Worm (Caenorhabditis elegans) whole organism, young adult: ENCODE measurements around the gene Y45G5AM.5.

Source experiments
- B0019.2 ChIP-seq: fragments of 200-800 bp; sonication (Bioruptor generic); conservative IDR thresholded peaks from 2 replicates; pipeline ENCODE4 v1.3.6; 2022; ENCODE audit warnings: missing genetic modification reagents, missing genetic modification characterization, missing compliant biosample characterization
- C06A6.2 ChIP-seq: fragments of 200-800 bp; sonication (Bioruptor generic); conservative IDR thresholded peaks from 2 replicates; pipeline ENCODE4 v1.3.6; 2022; ENCODE audit warnings: missing genetic modification characterization, missing compliant biosample characterization
- D2030.7 ChIP-seq: fragments of 200-800 bp; sonication (Bioruptor generic); IDR thresholded peaks from 2 replicates; pipeline ENCODE4 v1.3.6; 2022; ENCODE audit warnings: missing genetic modification reagents, missing genetic modification characterization, missing compliant biosample characterization
- F23B12.7 ChIP-seq: sonication (generic microtip); optimal IDR thresholded peaks from 2 replicates; lab custom pipeline; 2017; ENCODE audit warnings: missing genetic modification characterization, mild to moderate bottlenecking, missing compliant biosample characterization, antibody characterized with exemption, moderate library complexity; ENCODE audit not compliant: insufficient read depth
- F49E8.2 ChIP-seq: sonication (generic microtip); optimal IDR thresholded peaks from 3 replicates; lab custom pipeline; 2017; ENCODE audit warnings: missing genetic modification characterization, mild to moderate bottlenecking, missing compliant biosample characterization, antibody characterized with exemption, moderate library complexity; ENCODE audit not compliant: insufficient read depth
- F55B11.4 ChIP-seq: sonication (generic microtip); optimal IDR thresholded peaks from 2 replicates; lab custom pipeline; 2016; ENCODE audit warnings: missing compliant biosample characterization, missing genetic modification characterization, borderline replicate concordance; ENCODE audit not compliant: insufficient read depth
- F57C9.4 ChIP-seq: sonication (generic microtip); optimal IDR thresholded peaks from 2 replicates; lab custom pipeline; 2017; ENCODE audit warnings: mild to moderate bottlenecking, missing genetic modification characterization, missing compliant biosample characterization
- K11D2.4 ChIP-seq: fragments of 200-800 bp; sonication (Bioruptor generic); IDR thresholded peaks from 2 replicates; pipeline ENCODE4 v1.3.6; 2022; ENCODE audit warnings: missing genetic modification reagents, missing genetic modification characterization, missing compliant biosample characterization
- T07F8.4 ChIP-seq: sonication (generic microtip); optimal IDR thresholded peaks from 2 replicates; lab custom pipeline; 2016; ENCODE audit warnings: mild to moderate bottlenecking, missing genetic modification characterization, moderate library complexity, missing compliant biosample characterization
- Y53F4B.3 ChIP-seq: fragments of 200-800 bp; sonication (Bioruptor generic); IDR thresholded peaks from 2 replicates; pipeline ENCODE4 v1.3.6; 2022; ENCODE audit warnings: missing genetic modification reagents, missing genetic modification characterization, missing compliant biosample characterization
- Y79H2A.3 ChIP-seq: fragments of 200-800 bp; sonication (Bioruptor generic); conservative IDR thresholded peaks from 2 replicates; pipeline ENCODE4 v1.3.6; 2022; ENCODE audit warnings: missing genetic modification reagents, missing genetic modification characterization, missing compliant biosample characterization
- ama-1 ChIP-seq, 3 experiments: fragments of 150-350 bp in 1 of 3; sonication (generic microtip) in 2 of 3; optimal IDR thresholded peaks; 2 replicates each; lab custom pipeline; 2014 to 2018; ENCODE audit warnings: missing biosample characterization in 2 of 3, missing genetic modification characterization in 2 of 3, missing genetic modification reagents in 2 of 3
- aptf-3 ChIP-seq: fragments of 200-800 bp; sonication (Bioruptor generic); IDR thresholded peaks from 2 replicates; pipeline ENCODE4 v1.3.6; 2022; ENCODE audit warnings: missing genetic modification characterization, missing compliant biosample characterization
- atf-7 ChIP-seq: sonication (generic microtip); optimal IDR thresholded peaks from 2 replicates; lab custom pipeline; 2017; ENCODE audit warnings: mild to moderate bottlenecking, missing genetic modification characterization, missing compliant biosample characterization
- attf-3 ChIP-seq: fragments of 200-800 bp; sonication (Bioruptor generic); conservative IDR thresholded peaks from 2 replicates; pipeline ENCODE4 v1.3.6; 2022; ENCODE audit warnings: missing genetic modification reagents, missing genetic modification characterization, missing compliant biosample characterization
- bed-2 ChIP-seq: fragments of 200-800 bp; sonication (Bioruptor generic); IDR thresholded peaks from 2 replicates; pipeline ENCODE4 v1.3.6; 2022; ENCODE audit warnings: missing genetic modification reagents, missing genetic modification characterization, missing compliant biosample characterization
- ccch-3 ChIP-seq: fragments of 200-800 bp; sonication (Bioruptor generic); optimal IDR thresholded peaks from 2 replicates; lab custom pipeline; 2018; ENCODE audit warnings: mild to moderate bottlenecking, missing genetic modification characterization, missing compliant biosample characterization
- cebp-2 ChIP-seq: fragments of 200-800 bp; sonication (Bioruptor generic); IDR thresholded peaks from 2 replicates; pipeline ENCODE4 v1.3.6; 2022; ENCODE audit warnings: missing genetic modification characterization, missing compliant biosample characterization
- ceh-100 ChIP-seq: fragments of 200-800 bp; sonication (Bioruptor generic); IDR thresholded peaks from 2 replicates; pipeline ENCODE4 v1.3.6; 2022; ENCODE audit warnings: missing genetic modification reagents, missing genetic modification characterization, missing compliant biosample characterization
- ceh-79 ChIP-seq: sonication (generic microtip); optimal IDR thresholded peaks from 2 replicates; lab custom pipeline; 2017; ENCODE audit warnings: mild to moderate bottlenecking, missing genetic modification characterization, missing compliant biosample characterization
- die-1 ChIP-seq: sonication (generic microtip); optimal IDR thresholded peaks from 2 replicates; lab custom pipeline; 2016; ENCODE audit warnings: missing genotype, mild to moderate bottlenecking, missing genetic modification characterization, missing compliant biosample characterization
- dpl-1 ChIP-seq: fragments of 150-350 bp; optimal IDR thresholded peaks from 2 replicates; lab custom pipeline; 2014; ENCODE audit warnings: missing biosample characterization, missing genetic modification reagents, missing genetic modification characterization
- efl-1 ChIP-seq: fragments of 150-350 bp; optimal IDR thresholded peaks from 2 replicates; lab custom pipeline; 2014; ENCODE audit warnings: missing biosample characterization, missing genetic modification reagents, missing genetic modification characterization
- ekl-4 ChIP-seq: fragments of 200-800 bp; sonication (Bioruptor generic); IDR thresholded peaks from 2 replicates; pipeline ENCODE4 v1.3.6; 2022; ENCODE audit warnings: missing genetic modification reagents, missing genetic modification characterization, missing compliant biosample characterization
- him-1 ChIP-seq: sonication (generic microtip); optimal IDR thresholded peaks from 2 replicates; lab custom pipeline; 2016; ENCODE audit warnings: missing genotype, missing genetic modification reagents, missing genetic modification characterization, missing compliant biosample characterization
- hlh-12 ChIP-seq: sonication (generic microtip); optimal IDR thresholded peaks from 2 replicates; lab custom pipeline; 2016; ENCODE audit warnings: missing genetic modification characterization, missing compliant biosample characterization
- hlh-26 ChIP-seq: fragments of 200-800 bp; sonication (Bioruptor generic); conservative IDR thresholded peaks from 2 replicates; pipeline ENCODE4 v1.3.6; 2022; ENCODE audit warnings: missing genetic modification reagents, missing genetic modification characterization, missing compliant biosample characterization
- hrde-1 ChIP-seq: sonication (generic microtip); optimal IDR thresholded peaks from 2 replicates; lab custom pipeline; 2016; ENCODE audit warnings: missing genetic modification characterization, mild to moderate bottlenecking, missing compliant biosample characterization, moderate library complexity, missing genotype, missing genetic modification reagents, borderline replicate concordance
- lag-1 ChIP-seq: fragments of 200-800 bp; sonication (Bioruptor generic); IDR thresholded peaks from 2 replicates; pipeline ENCODE4 v1.3.6; 2022; ENCODE audit warnings: missing genetic modification reagents, missing genetic modification characterization, missing compliant biosample characterization
- let-526 ChIP-seq: fragments of 200-800 bp; sonication (Bioruptor generic); IDR thresholded peaks from 2 replicates; pipeline ENCODE4 v1.3.6; 2022; ENCODE audit warnings: missing genetic modification reagents, missing genetic modification characterization, missing compliant biosample characterization
- lir-1 ChIP-seq: fragments of 200-800 bp; sonication (Bioruptor generic); conservative IDR thresholded peaks from 2 replicates; pipeline ENCODE4 v1.3.6; 2022; ENCODE audit warnings: missing genetic modification reagents, missing genetic modification characterization, missing compliant biosample characterization
- madf-3 ChIP-seq: fragments of 200-800 bp; sonication (Bioruptor generic); IDR thresholded peaks from 2 replicates; pipeline ENCODE4 v1.3.6; 2022; ENCODE audit warnings: missing genetic modification reagents, missing genetic modification characterization, missing compliant biosample characterization
- mcd-1 ChIP-seq: fragments of 200-800 bp; sonication (Bioruptor generic); IDR thresholded peaks from 2 replicates; pipeline ENCODE4 v1.3.6; 2022; ENCODE audit warnings: missing genetic modification reagents, missing genetic modification characterization, missing compliant biosample characterization
- mel-28 ChIP-seq: sonication (generic microtip); optimal IDR thresholded peaks from 2 replicates; lab custom pipeline; 2016; ENCODE audit warnings: borderline replicate concordance, mild to moderate bottlenecking, missing genetic modification characterization, missing compliant biosample characterization
- mes-4 ChIP-seq: sonication (generic microtip); optimal IDR thresholded peaks from 2 replicates; lab custom pipeline; 2016; ENCODE audit warnings: missing genotype, missing genetic modification characterization, missing compliant biosample characterization
- nfya-1 ChIP-seq: sonication (generic microtip); optimal IDR thresholded peaks from 2 replicates; lab custom pipeline; 2017; ENCODE audit warnings: antibody characterized with exemption, missing compliant biosample characterization, missing genetic modification characterization, borderline replicate concordance; ENCODE audit not compliant: insufficient read depth
- nhr-80 ChIP-seq: sonication (generic microtip); optimal IDR thresholded peaks from 2 replicates; lab custom pipeline; 2016; ENCODE audit warnings: missing genetic modification characterization, missing compliant biosample characterization
- sdz-38 ChIP-seq: sonication (generic microtip); optimal IDR thresholded peaks from 2 replicates; lab custom pipeline; 2016; ENCODE audit warnings: missing genotype, missing genetic modification characterization, missing compliant biosample characterization
- sea-2 ChIP-seq: fragments of 200-800 bp; sonication (Bioruptor generic); IDR thresholded peaks from 2 replicates; pipeline ENCODE4 v1.3.6; 2022; ENCODE audit warnings: missing genetic modification characterization, missing compliant biosample characterization
- snpc-4 ChIP-seq, 5 experiments: fragments of 150-350 bp in 1 of 5; sonication (generic microtip) in 4 of 5; optimal IDR thresholded peaks; 2 replicates each; lab custom pipeline; 2014 to 2018; ENCODE audit warnings: missing genetic modification characterization in 5 of 5, missing biosample characterization in 3 of 5, antibody characterized with exemption in 2 of 5, mild to moderate bottlenecking in 2 of 5, missing compliant biosample characterization in 2 of 5, missing genotype in 2 of 5, moderate library complexity in 2 of 5, missing genetic modification reagents in 1 of 5
- sptf-2 ChIP-seq: fragments of 200-800 bp; sonication (Bioruptor generic); optimal IDR thresholded peaks from 2 replicates; lab custom pipeline; 2018; ENCODE audit warnings: mild to moderate bottlenecking, missing genetic modification characterization, missing compliant biosample characterization
- tbp1 ChIP-seq: fragments of 200-800 bp; sonication (Bioruptor generic); optimal IDR thresholded peaks from 2 replicates; lab custom pipeline; 2018; ENCODE audit warnings: mild to moderate bottlenecking, missing genetic modification characterization, missing compliant biosample characterization
- tbx-9 ChIP-seq: sonication (generic microtip); optimal IDR thresholded peaks from 2 replicates; lab custom pipeline; 2016; ENCODE audit warnings: borderline replicate concordance, missing genetic modification characterization, inconsistent platforms, missing compliant biosample characterization
- tlf-1 ChIP-seq: fragments of 200-800 bp; sonication (Bioruptor generic); optimal IDR thresholded peaks from 2 replicates; lab custom pipeline; 2018; ENCODE audit warnings: mild to moderate bottlenecking, missing genetic modification characterization, missing compliant biosample characterization
- unc-130 ChIP-seq: sonication (generic microtip); optimal IDR thresholded peaks from 2 replicates; lab custom pipeline; 2016; ENCODE audit warnings: missing genetic modification reagents, missing genetic modification characterization, missing compliant biosample characterization
- unc-62 ChIP-seq: fragments of 150-350 bp; optimal IDR thresholded peaks from 2 replicates; lab custom pipeline; 2014; ENCODE audit warnings: missing biosample characterization, missing genetic modification reagents, missing genetic modification characterization
- zfh-2 ChIP-seq: fragments of 200-800 bp; sonication (Bioruptor generic); conservative IDR thresholded peaks from 2 replicates; pipeline ENCODE4 v1.3.6; 2022; ENCODE audit warnings: missing genetic modification reagents, missing genetic modification characterization, missing compliant biosample characterization

The Y45G5AM.5 gene

ce11 chrV:4194587-4195211 lies 34.5 kb downstream of the Y45G5AM.5 start, which contains the start of gene Y45G5AM.9:
Gene Y45G5AM.9, minus strand, starts transcription at chrV:4194637.
- TF ChIP-seq unc-130: no peak
- TF ChIP-seq nhr-80: peak; percentile 65
- no peak for TF ChIP-seq F23B12.7 (tag; lab: Kevin White, UChicago)
- TF ChIP-seq C06A6.2: no peak
- TF ChIP-seq ceh-100 (GFP tag; lab: Robert Waterston, UW): peak; percentile 41
- TF ChIP-seq attf-3 (GFP tag; lab: Robert Waterston, UW): no peak
- no peak for TF ChIP-seq Y79H2A.3 (GFP tag; lab: Robert Waterston, UW)
- no peak for TF ChIP-seq tbx-9
- no peak for TF ChIP-seq Y53F4B.3 (GFP tag; lab: Robert Waterston, UW)
- no peak for TF ChIP-seq sdz-38 (tag; lab: Kevin White, UChicago)
- TF ChIP-seq atf-7 (tag; lab: Kevin White, UChicago): no peak
- no peak for TF ChIP-seq sea-2 (GFP tag; lab: Robert Waterston, UW)
- TF ChIP-seq cebp-2 (GFP tag; lab: Robert Waterston, UW): no peak
- TF ChIP-seq lag-1 (GFP tag; lab: Robert Waterston, UW): no peak
- no peak for TF ChIP-seq sptf-2 (GFP tag; lab: Kevin White, UChicago)
- TF ChIP-seq ama-1 (optimal IDR thresholded peaks at IDR 0.05; lab: Kevin White, UChicago): no peak
- no peak for TF ChIP-seq ama-1 (GFP tag; optimal IDR thresholded peaks at IDR 0.05; lab: Kevin White, UChicago)
- TF ChIP-seq lir-1 (GFP tag; lab: Robert Waterston, UW): no peak
- TF ChIP-seq bed-2 (GFP tag; lab: Robert Waterston, UW): no peak
- no peak for TF ChIP-seq D2030.7 (GFP tag; lab: Robert Waterston, UW)
- TF ChIP-seq him-1 (tag; lab: Kevin White, UChicago): no peak
- no peak for TF ChIP-seq madf-3 (GFP tag; lab: Robert Waterston, UW)
- peak; percentile 12 for TF ChIP-seq dpl-1
- TF ChIP-seq hlh-12 (tag; lab: Kevin White, UChicago): no peak
- TF ChIP-seq unc-62 (GFP tag; lab: Kevin White, UChicago): no peak
- no peak for TF ChIP-seq nfya-1 (tag; lab: Kevin White, UChicago)
- no peak for TF ChIP-seq F57C9.4
- TF ChIP-seq zfh-2 (GFP tag; lab: Robert Waterston, UW): peak; percentile 93
- no peak for TF ChIP-seq ceh-79 (tag; lab: Kevin White, UChicago)
- peak; percentile 44; the same call in 1 of the 2 replicates for TF ChIP-seq K11D2.4 (GFP tag; lab: Robert Waterston, UW)
- TF ChIP-seq hlh-26 (GFP tag; lab: Robert Waterston, UW): no peak
- no peak for TF ChIP-seq B0019.2 (GFP tag; lab: Robert Waterston, UW)
- TF ChIP-seq mel-28 (tag; lab: Kevin White, UChicago): no peak
- TF ChIP-seq efl-1 (GFP tag; lab: Kevin White, UChicago): peak; percentile 36
- TF ChIP-seq hrde-1 (tag; lab: Kevin White, UChicago): no peak
- TF ChIP-seq snpc-4 (GFP tag; optimal IDR thresholded peaks at IDR 0.05; lab: Kevin White, UChicago): no peak
- TF ChIP-seq snpc-4 (tag; optimal IDR thresholded peaks at IDR 0.05; lab: Kevin White, UChicago): peak in 3 of 4 experiments; percentile 19 to 53 (median 25)
- TF ChIP-seq mcd-1 (GFP tag; lab: Robert Waterston, UW): peak; percentile 79
- TF ChIP-seq mes-4 (tag; lab: Kevin White, UChicago): no peak
- TF ChIP-seq tlf-1 (GFP tag; lab: Kevin White, UChicago): no peak
- no peak for TF ChIP-seq ccch-3 (GFP tag; lab: Kevin White, UChicago)
- TF ChIP-seq T07F8.4 (tag; lab: Kevin White, UChicago): no peak
- TF ChIP-seq tbp1 (GFP tag; lab: Kevin White, UChicago): peak; percentile 25
- no peak for TF ChIP-seq F55B11.4 (tag; lab: Kevin White, UChicago)
- no peak for TF ChIP-seq die-1 (tag; lab: Kevin White, UChicago)
- no peak for TF ChIP-seq let-526
- TF ChIP-seq F49E8.2 (tag; lab: Kevin White, UChicago): no peak
- no peak for TF ChIP-seq aptf-3
- TF ChIP-seq ekl-4 (GFP tag; lab: Robert Waterston, UW): no peak
